Worm (Caenorhabditis elegans): Measurements from ENCODE around the gene unc-103.

ce11 chrIII:4186751-4187309, 71.6 kb downstream of the unc-103 start, which contains the start of gene lars-1:
- no peak for TF ChIP-seq aly-1 (tag; optimal IDR thresholded peaks at IDR 0.05)
- TF ChIP-seq ceh-36 (tag; optimal IDR thresholded peaks at IDR 0.05), result no peak
- TF ChIP-seq flt-1 (GFP tag; IDR thresholded peaks at IDR 0.05), result no peak
- TF ChIP-seq ama-1 (optimal IDR thresholded peaks at IDR 0.05), result no peak
- no peak for TF ChIP-seq tbx-11 (GFP tag; IDR thresholded peaks at IDR 0.05)
- TF ChIP-seq pes-1 (GFP tag; IDR thresholded peaks at IDR 0.05), result no peak

Measured in whole organism, early embryonic.